Worm (Caenorhabditis elegans) whole organism, mixed stage, embryonic: ENCODE data around the gene Y44A6B.3.

ENCODE experiments used
- M03D4.4 ChIP-seq: sonication (generic microtip); optimal IDR thresholded peaks from 2 replicates; lab custom pipeline; 2017; ENCODE audit warnings: mild to moderate bottlenecking, missing genetic modification characterization, missing compliant biosample characterization
- bed-3 ChIP-seq: fragments of 200-800 bp; sonication (Bioruptor generic); optimal IDR thresholded peaks from 3 replicates; lab custom pipeline; 2018; ENCODE audit warnings: mild to moderate bottlenecking, missing genetic modification characterization, moderate library complexity, missing compliant biosample characterization
- blmp-1 ChIP-seq: fragments of 150-350 bp; optimal IDR thresholded peaks from 2 replicates; lab custom pipeline; 2014; ENCODE audit warnings: missing biosample characterization, missing genetic modification characterization
- ceh-39 ChIP-seq: fragments of 150-350 bp; optimal IDR thresholded peaks from 2 replicates; lab custom pipeline; 2014; ENCODE audit warnings: missing biosample characterization, missing genetic modification characterization
- ceh-83 ChIP-seq: fragments of 200-800 bp; sonication (Bioruptor generic); optimal IDR thresholded peaks from 2 replicates; lab custom pipeline; 2018; ENCODE audit warnings: mild to moderate bottlenecking, missing genetic modification characterization, missing compliant biosample characterization
- ces-1 ChIP-seq: fragments of 150-350 bp; optimal IDR thresholded peaks from 2 replicates; lab custom pipeline; 2014; ENCODE audit warnings: missing biosample characterization, missing genetic modification reagents, missing genetic modification characterization
- cnd-1 ChIP-seq: fragments of 200-800 bp; sonication (Bioruptor generic); optimal IDR thresholded peaks from 2 replicates; lab custom pipeline; 2018; ENCODE audit warnings: mild to moderate bottlenecking, missing genetic modification characterization, missing compliant biosample characterization
- drap-1 ChIP-seq: fragments of 200-800 bp; sonication (Bioruptor generic); optimal IDR thresholded peaks from 3 replicates; lab custom pipeline; 2018; ENCODE audit warnings: mild to moderate bottlenecking, missing genetic modification characterization, missing compliant biosample characterization
- elt-1 ChIP-seq: sonication (generic microtip); optimal IDR thresholded peaks from 2 replicates; lab custom pipeline; 2017; ENCODE audit warnings: missing genetic modification characterization, mild to moderate bottlenecking, missing compliant biosample characterization, antibody characterized with exemption, moderate library complexity, borderline replicate concordance; ENCODE audit not compliant: insufficient read depth
- elt-3 ChIP-seq: fragments of 150-350 bp; optimal IDR thresholded peaks from 2 replicates; lab custom pipeline; 2014; ENCODE audit warnings: missing biosample characterization, missing genetic modification characterization
- flh-1 ChIP-seq: fragments of 200-800 bp; sonication (Bioruptor generic); optimal IDR thresholded peaks from 2 replicates; lab custom pipeline; 2018; ENCODE audit warnings: mild to moderate bottlenecking, missing genetic modification characterization, moderate library complexity, missing compliant biosample characterization
- ham-2 ChIP-seq: fragments of 200-800 bp; sonication (Bioruptor generic); optimal IDR thresholded peaks from 2 replicates; lab custom pipeline; 2018; ENCODE audit warnings: mild to moderate bottlenecking, missing genetic modification characterization, missing compliant biosample characterization
- lin-13 ChIP-seq: fragments of 150-350 bp; optimal IDR thresholded peaks from 2 replicates; lab custom pipeline; 2014; ENCODE audit warnings: missing biosample characterization, missing genetic modification characterization
- lin-32 ChIP-seq: fragments of 200-800 bp; sonication (Bioruptor generic); optimal IDR thresholded peaks from 2 replicates; lab custom pipeline; 2018; ENCODE audit warnings: mild to moderate bottlenecking, missing genetic modification characterization, missing compliant biosample characterization
- lsy-2 ChIP-seq: fragments of 150-350 bp; optimal IDR thresholded peaks from 2 replicates; lab custom pipeline; 2014; ENCODE audit warnings: missing biosample characterization, missing genetic modification characterization
- mab-5 ChIP-seq: fragments of 150-350 bp; optimal IDR thresholded peaks from 2 replicates; lab custom pipeline; 2014; ENCODE audit warnings: missing biosample characterization, missing genetic modification characterization
- mep-1 ChIP-seq: fragments of 150-350 bp; optimal IDR thresholded peaks from 2 replicates; lab custom pipeline; 2017; ENCODE audit warnings: missing biosample characterization, missing genetic modification reagents, missing genetic modification characterization, inconsistent platforms
- mls-2 ChIP-seq: sonication (generic microtip); optimal IDR thresholded peaks from 2 replicates; lab custom pipeline; 2016; ENCODE audit warnings: mild to moderate bottlenecking, missing genetic modification characterization, moderate library complexity, missing compliant biosample characterization
- nhr-12 ChIP-seq: fragments of 150-350 bp; optimal IDR thresholded peaks from 2 replicates; lab custom pipeline; 2014; ENCODE audit warnings: missing biosample characterization, missing genetic modification characterization
- nhr-237 ChIP-seq: fragments of 150-350 bp; optimal IDR thresholded peaks from 2 replicates; lab custom pipeline; 2014; ENCODE audit warnings: missing biosample characterization, missing genetic modification characterization
- nhr-76 ChIP-seq: sonication (generic microtip); optimal IDR thresholded peaks from 2 replicates; lab custom pipeline; 2017; ENCODE audit warnings: missing biosample characterization, missing genetic modification characterization
- pha-4 ChIP-seq: fragments of 150-350 bp; optimal IDR thresholded peaks from 2 replicates; lab custom pipeline; 2018; ENCODE audit warnings: missing biosample characterization, missing genetic modification reagents, missing genetic modification characterization
- sem-2 ChIP-seq: fragments of 200-800 bp; sonication (Bioruptor generic); optimal IDR thresholded peaks from 2 replicates; lab custom pipeline; 2018; ENCODE audit warnings: mild to moderate bottlenecking, missing genetic modification characterization, missing compliant biosample characterization
- sptf-1 ChIP-seq: sonication (generic microtip); optimal IDR thresholded peaks from 2 replicates; lab custom pipeline; 2017; ENCODE audit warnings: mild to moderate bottlenecking, missing genetic modification characterization, moderate library complexity, missing compliant biosample characterization
- tbx-8 ChIP-seq: fragments of 200-800 bp; sonication (Bioruptor generic); optimal IDR thresholded peaks from 2 replicates; lab custom pipeline; 2018; ENCODE audit warnings: mild to moderate bottlenecking, missing genetic modification characterization, moderate library complexity, missing compliant biosample characterization
- unc-120 ChIP-seq: sonication (generic microtip); optimal IDR thresholded peaks from 2 replicates; lab custom pipeline; 2017; ENCODE audit warnings: missing genetic modification characterization, missing compliant biosample characterization; ENCODE audit not compliant: poor library complexity, severe bottlenecking
- unc-39 ChIP-seq: fragments of 150-350 bp; optimal IDR thresholded peaks from 2 replicates; lab custom pipeline; 2014; ENCODE audit warnings: missing biosample characterization, missing genetic modification characterization
- unc-62 ChIP-seq: fragments of 150-350 bp; optimal IDR thresholded peaks from 2 replicates; lab custom pipeline; 2014; ENCODE audit warnings: missing biosample characterization, missing genetic modification reagents, missing genetic modification characterization
- zip-8 ChIP-seq: fragments of 150-350 bp; optimal IDR thresholded peaks from 2 replicates; lab custom pipeline; 2014; ENCODE audit warnings: missing biosample characterization, missing genetic modification characterization
- ztf-11 ChIP-seq: fragments of 150-350 bp; optimal IDR thresholded peaks from 2 replicates; lab custom pipeline; 2014; ENCODE audit warnings: missing biosample characterization, missing genetic modification characterization

The Y44A6B.3 gene

ce11 chrV:20625260-20625659 lies 13.0 kb downstream of the Y44A6B.3 start:
- TF ChIP-seq tbx-8 (no peak), mls-2 (tag; lab: Kevin White, UChicago) (no peak), mep-1 (tag; lab: Kevin White, UChicago) (no peak), pha-4 (tag; lab: Kevin White, UChicago) (no peak), M03D4.4 (tag; lab: Kevin White, UChicago) (no peak), unc-39 (tag; lab: Kevin White, UChicago) (no peak), lin-32 (GFP tag; lab: Kevin White, UChicago) (no peak), zip-8 (tag; lab: Kevin White, UChicago) (no peak), ztf-11 (tag; lab: Kevin White, UChicago) (no peak), nhr-76 (tag; lab: Kevin White, UChicago) (no peak), drap-1 (GFP tag; lab: Kevin White, UChicago) (no peak), lsy-2 (tag; lab: Kevin White, UChicago) (no peak), unc-120 (tag; lab: Kevin White, UChicago) (no peak)

ce11 chrV:20623060-20623459 lies 15.2 kb downstream of the Y44A6B.3 start, which contains the start of gene F46B3.8:
Gene F46B3.8, minus strand, starts transcription at chrV:20623160.
- TF ChIP-seq mab-5 (tag; lab: Kevin White, UChicago) (no peak), blmp-1 (tag; lab: Kevin White, UChicago) (no peak), lin-13 (tag; lab: Kevin White, UChicago) (no peak), lin-32 (GFP tag; lab: Kevin White, UChicago) (no peak), unc-120 (tag; lab: Kevin White, UChicago) (no peak), sem-2 (GFP tag; lab: Kevin White, UChicago) (no peak), tbx-8 (no peak), nhr-237 (no peak), lsy-2 (tag; lab: Kevin White, UChicago) (no peak)

- TF ChIP-seq ceh-83 (GFP tag; lab: Kevin White, UChicago) (no peak), mab-5 (tag; lab: Kevin White, UChicago) (no peak), unc-120 (tag; lab: Kevin White, UChicago) (no peak), ceh-39 (tag; lab: Kevin White, UChicago) (no peak), unc-39 (tag; lab: Kevin White, UChicago) (no peak), sptf-1 (tag; lab: Kevin White, UChicago) (no peak), unc-62 (GFP tag; lab: Kevin White, UChicago) (no peak), zip-8 (tag; lab: Kevin White, UChicago) (no peak), lin-32 (GFP tag; lab: Kevin White, UChicago) (no peak), lsy-2 (tag; lab: Kevin White, UChicago) (no peak), ces-1 (no peak), nhr-76 (tag; lab: Kevin White, UChicago) (no peak), sem-2 (GFP tag; lab: Kevin White, UChicago) (no peak)
Observed at ce11 chrV:20618632-20619031, 19.6 kb downstream of the Y44A6B.3 start, which contains the start of gene F46B3.7. Gene F46B3.7, minus strand, starts transcription at chrV:20618732.

ce11 chrV:20609494-20609893 lies 28.8 kb downstream of the Y44A6B.3 start, which contains the start of gene grd-2:
Gene grd-2, plus strand, starts transcription at chrV:20609794.
- TF ChIP-seq unc-62 (GFP tag; lab: Kevin White, UChicago), result no peak
- no peak for TF ChIP-seq sptf-1 (tag; lab: Kevin White, UChicago)
- TF ChIP-seq elt-1 (tag; lab: Kevin White, UChicago), result no peak
- TF ChIP-seq ceh-39 (tag; lab: Kevin White, UChicago), result no peak
- TF ChIP-seq, all 35 proteins: peak for 0

- TF ChIP-seq ham-2 (GFP tag; lab: Kevin White, UChicago) (no peak), lin-32 (GFP tag; lab: Kevin White, UChicago) (no peak), cnd-1 (no peak)
Observed at ce11 chrV:20608688-20609087, 29.6 kb downstream of the Y44A6B.3 start, which contains the start of gene ttr-12. Gene ttr-12, minus strand, starts transcription at chrV:20608788.

- no peak for TF ChIP-seq bed-3
- TF ChIP-seq unc-62 (GFP tag; lab: Kevin White, UChicago), result no peak
- no peak for TF ChIP-seq nhr-237
- no peak for TF ChIP-seq lsy-2 (tag; lab: Kevin White, UChicago)
- TF ChIP-seq elt-1 (tag; lab: Kevin White, UChicago), result no peak
- TF ChIP-seq ztf-11 (tag; lab: Kevin White, UChicago), result no peak
- no peak for TF ChIP-seq mls-2 (tag; lab: Kevin White, UChicago)
- no peak for TF ChIP-seq flh-1 (GFP tag; lab: Kevin White, UChicago)
- no peak for TF ChIP-seq unc-39 (tag; lab: Kevin White, UChicago)
- no peak for TF ChIP-seq elt-3 (tag; lab: Kevin White, UChicago)
- TF ChIP-seq nhr-12 (tag; lab: Kevin White, UChicago), result no peak
- TF ChIP-seq, all 35 proteins: peak for 0
Observed at ce11 chrV:20606617-20607016, 31.6 kb downstream of the Y44A6B.3 start, which contains the start of gene F46B3.23. Gene F46B3.23, minus strand, starts transcription at chrV:20606717.
